Fruit fly (Drosophila melanogaster) whole organism, prepupa: ENCODE data around the gene CG11626.

ENCODE experiments used
- CG10631 ChIP-seq: fragments of 200-800 bp; sonication (Bioruptor generic); optimal IDR thresholded peaks from 2 replicates; lab custom pipeline; 2016; ENCODE audit warnings: missing biosample characterization, missing genetic modification characterization
- CG1621 ChIP-seq: fragments of 200-800 bp; sonication (Bioruptor generic); optimal IDR thresholded peaks from 3 replicates; lab custom pipeline; 2018; ENCODE audit warnings: missing biosample characterization, mild to moderate bottlenecking, missing genetic modification characterization
- CG3032 ChIP-seq: fragments of 200-800 bp; optimal IDR thresholded peaks from 2 replicates; lab custom pipeline; 2019; ENCODE audit warnings: missing biosample characterization, mild to moderate bottlenecking, missing genetic modification characterization, moderate library complexity
- CG34406 ChIP-seq: fragments of 200-800 bp; sonication (Bioruptor generic); optimal IDR thresholded peaks from 3 replicates; lab custom pipeline; 2016; ENCODE audit warnings: missing biosample characterization, missing genetic modification characterization
- CG6792 ChIP-seq: fragments of 200-800 bp; sonication (Bioruptor generic); optimal IDR thresholded peaks from 3 replicates; lab custom pipeline; 2016; ENCODE audit warnings: missing biosample characterization, missing genetic modification characterization
- Ets21C ChIP-seq: fragments of 200-800 bp; sonication (Bioruptor generic); optimal IDR thresholded peaks from 3 replicates; lab custom pipeline; 2016; ENCODE audit warnings: missing biosample characterization, missing genetic modification characterization
- Gug ChIP-seq: fragments of 200-800 bp; sonication (Bioruptor generic); IDR thresholded peaks from 2 replicates; pipeline ENCODE4 v1.3.6; 2022; ENCODE audit warnings: missing biosample characterization, missing genetic modification characterization
- Hr39 ChIP-seq: fragments of 200-800 bp; sonication (Bioruptor generic); optimal IDR thresholded peaks from 2 replicates; lab custom pipeline; 2016; ENCODE audit warnings: missing biosample characterization, missing genetic modification characterization
- Lpt ChIP-seq: fragments of 200-800 bp; sonication (Bioruptor generic); optimal IDR thresholded peaks from 3 replicates; lab custom pipeline; 2016; ENCODE audit warnings: missing biosample characterization, missing genetic modification characterization
- acj6 ChIP-seq: fragments of 200-800 bp; sonication (Bioruptor generic); optimal IDR thresholded peaks from 3 replicates; lab custom pipeline; 2016; ENCODE audit warnings: missing biosample characterization, missing genetic modification characterization
- dac ChIP-seq: fragments of 200-800 bp; sonication (Bioruptor generic); optimal IDR thresholded peaks from 2 replicates; lab custom pipeline; 2017; ENCODE audit warnings: missing biosample characterization, mild to moderate bottlenecking, missing genetic modification characterization
- eg ChIP-seq: fragments of 200-800 bp; sonication (Bioruptor generic); IDR thresholded peaks from 3 replicates; pipeline ENCODE4 v1.3.6; 2022; ENCODE audit warnings: missing biosample characterization, missing genetic modification characterization
- svp ChIP-seq: fragments of 200-800 bp; sonication (Bioruptor generic); peaks from one replicate; lab custom pipeline; 2016; ENCODE audit warnings: missing biosample characterization, missing genetic modification characterization

DNA sequence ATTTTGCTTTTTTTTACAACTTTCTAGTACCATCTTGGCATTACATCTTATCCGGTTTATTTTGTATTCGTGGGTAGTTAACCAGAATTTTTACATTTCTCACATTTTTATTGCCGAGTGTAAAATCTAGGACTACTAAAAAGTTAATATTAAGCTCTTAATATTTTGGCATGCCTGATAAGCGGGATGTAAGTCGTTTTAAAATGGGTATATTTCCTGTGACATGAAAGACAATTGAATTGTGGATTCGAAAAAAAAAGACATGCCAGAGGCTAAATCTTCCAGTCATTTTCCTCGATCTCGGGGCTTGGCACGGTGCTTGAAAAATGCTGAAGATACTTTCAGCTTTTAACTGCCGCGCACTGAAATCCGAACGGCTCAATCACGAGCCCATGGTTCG is 31.5 kb upstream of the CG11626 start, which contains the start of gene CG31245:
- TF ChIP-seq CG3032 (tag; lab: Kevin White, UChicago) (no peak), CG10631 (GFP tag; lab: Kevin White, UChicago) (no peak), CG34406 (GFP tag; lab: Kevin White, UChicago) (no peak), eg (GFP tag; lab: Robert Waterston, UW) (no peak), dac (GFP tag; lab: Kevin White, UChicago) (no peak), Gug (GFP tag; lab: Robert Waterston, UW) (no peak), svp (GFP tag; lab: Kevin White, UChicago) (no peak), Hr39 (GFP tag; lab: Kevin White, UChicago) (no peak), Ets21C (GFP tag; lab: Kevin White, UChicago) (no peak), CG1621 (tag; lab: Kevin White, UChicago) (no peak), acj6 (no peak), Lpt (GFP tag; lab: Kevin White, UChicago) (no peak), CG6792 (GFP tag; lab: Kevin White, UChicago) (no peak)
